Worm (Caenorhabditis elegans) whole organism, L3 larva: ENCODE results near the gene ctbp-1.

ENCODE experiments used
- R02D3.7 ChIP-seq: fragments of 150-350 bp; optimal IDR thresholded peaks from 2 replicates; lab custom pipeline; 2014; ENCODE audit warnings: missing biosample characterization, missing genetic modification characterization
- aly-2 ChIP-seq: fragments of 150-350 bp; optimal IDR thresholded peaks from 2 replicates; lab custom pipeline; 2014; ENCODE audit warnings: missing biosample characterization, missing genetic modification characterization
- ama-1 ChIP-seq: fragments of 150-350 bp; optimal IDR thresholded peaks from 2 replicates; lab custom pipeline; 2018
- ceh-16 ChIP-seq: sonication (generic microtip); optimal IDR thresholded peaks from 2 replicates; lab custom pipeline; 2017; ENCODE audit warnings: missing biosample characterization, missing genetic modification characterization
- ceh-82 ChIP-seq: fragments of 150-350 bp; optimal IDR thresholded peaks from 2 replicates; lab custom pipeline; 2014; ENCODE audit warnings: missing biosample characterization, missing genetic modification characterization
- fos-1 ChIP-seq: fragments of 150-350 bp; optimal IDR thresholded peaks from 2 replicates; lab custom pipeline; 2014; ENCODE audit warnings: missing biosample characterization, missing genetic modification characterization
- lin-15B ChIP-seq: fragments of 150-350 bp; optimal IDR thresholded peaks from 2 replicates; lab custom pipeline; 2014; ENCODE audit warnings: missing biosample characterization, missing genetic modification characterization
- nhr-12 ChIP-seq: fragments of 150-350 bp; optimal IDR thresholded peaks from 2 replicates; lab custom pipeline; 2014; ENCODE audit warnings: missing biosample characterization, missing genetic modification characterization
- sea-2 ChIP-seq: fragments of 150-350 bp; sonication (generic microtip); optimal IDR thresholded peaks from 4 replicates; lab custom pipeline; 2014; ENCODE audit warnings: missing biosample characterization, missing genetic modification reagents, missing genetic modification characterization
- tbx-2 ChIP-seq: sonication (generic microtip); optimal IDR thresholded peaks from 2 replicates; lab custom pipeline; 2016; ENCODE audit warnings: mild to moderate bottlenecking, missing genetic modification characterization, missing compliant biosample characterization
- unc-62 ChIP-seq: fragments of 150-350 bp; sonication (generic microtip); optimal IDR thresholded peaks from 4 replicates; lab custom pipeline; 2014; ENCODE audit warnings: missing biosample characterization, missing genetic modification reagents, missing genetic modification characterization
- ztf-11 ChIP-seq: fragments of 150-350 bp; optimal IDR thresholded peaks from 2 replicates; lab custom pipeline; 2014; ENCODE audit warnings: missing biosample characterization, missing genetic modification characterization
- ztf-4 ChIP-seq: fragments of 150-350 bp; optimal IDR thresholded peaks from 2 replicates; lab custom pipeline; 2014; ENCODE audit warnings: missing biosample characterization, missing genetic modification characterization

DNA sequence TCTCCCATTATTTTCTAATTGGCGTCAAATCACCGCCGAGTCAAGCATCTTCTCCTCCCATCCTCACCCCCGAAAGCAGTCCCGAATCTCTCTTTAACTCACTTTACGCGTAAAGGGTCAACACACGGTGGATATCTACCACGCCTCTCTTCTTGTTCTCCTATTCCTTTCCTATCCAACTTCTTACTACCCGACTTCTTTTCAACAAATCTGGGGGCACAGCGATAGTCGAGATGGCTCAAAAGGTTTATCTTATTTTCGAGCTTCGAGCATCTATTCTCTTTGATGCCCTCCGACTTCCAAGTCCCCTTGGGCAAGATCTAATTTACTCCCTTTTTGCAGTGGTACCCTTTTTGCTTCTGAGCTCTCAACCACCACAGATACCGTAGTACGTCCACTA lies 3.3 kb upstream of the ctbp-1 start:
- TF ChIP-seq fos-1 (tag; lab: Kevin White, UChicago) = no peak
- no peak for TF ChIP-seq R02D3.7 (tag; lab: Kevin White, UChicago)
- no peak for TF ChIP-seq ztf-11 (tag; lab: Kevin White, UChicago)
- no peak for TF ChIP-seq ceh-82
- TF ChIP-seq ztf-4 (tag; lab: Kevin White, UChicago) = no peak
- no peak for TF ChIP-seq unc-62 (GFP tag; lab: Kevin White, UChicago)
- no peak for TF ChIP-seq tbx-2
- TF ChIP-seq nhr-12 (tag; lab: Kevin White, UChicago) = no peak
- TF ChIP-seq lin-15B = no peak
- TF ChIP-seq ama-1 (lab: Kevin White, UChicago) = no peak
- TF ChIP-seq sea-2 (GFP tag; lab: Kevin White, UChicago) = no peak
- TF ChIP-seq ceh-16 (tag; lab: Kevin White, UChicago) = no peak
- no peak for TF ChIP-seq aly-2 (tag; lab: Kevin White, UChicago)
